Fruit fly (Drosophila melanogaster) whole organism: Measurements from ENCODE around the gene skd.

Source experiments
- pan ChIP-seq: fragments of >200 bp; optimal IDR thresholded peaks from 2 replicates; lab custom pipeline; 2017
- usp ChIP-seq: fragments of >200 bp; optimal IDR thresholded peaks from 2 replicates; lab custom pipeline; 2017; ENCODE audit warnings: missing biosample characterization, missing genetic modification characterization, mixed read lengths

dm6 chr3L:21026025-21026916 lies 963 bp downstream of the skd start:
- TF ChIP-seq usp (GFP tag; lab: Kevin White, UChicago) (no peak), pan (lab: Kevin White, UChicago) (no peak)
